Worm (Caenorhabditis elegans) whole organism, L4 larva: ENCODE measurements around the gene C33G8.2.

ENCODE experiments used
- F37D6.2 ChIP-seq: sonication (generic microtip); optimal IDR thresholded peaks from 2 replicates; lab custom pipeline; 2016; ENCODE audit warnings: mild to moderate bottlenecking, missing genetic modification characterization, missing compliant biosample characterization
- F44E2.7 ChIP-seq: fragments of 200-800 bp; sonication (Bioruptor generic); IDR thresholded peaks from 2 replicates; pipeline ENCODE4 v2.1.2; 2022; ENCODE audit warnings: missing genetic modification characterization, missing compliant biosample characterization
- F49E8.2 ChIP-seq: sonication (generic microtip); optimal IDR thresholded peaks from 2 replicates; lab custom pipeline; 2016; ENCODE audit warnings: missing compliant biosample characterization, mild to moderate bottlenecking, missing genetic modification characterization, borderline replicate concordance
- T26A8.4 ChIP-seq: fragments of 200-800 bp; sonication (Bioruptor generic); IDR thresholded peaks from 2 replicates; pipeline ENCODE4 v1.3.6; 2022; ENCODE audit warnings: missing genetic modification characterization, missing compliant biosample characterization
- Y105C5A.15 ChIP-seq: fragments of 200-800 bp; sonication (Bioruptor generic); IDR thresholded peaks from 2 replicates; pipeline ENCODE4 v1.3.6; 2022; ENCODE audit warnings: missing genetic modification characterization, missing compliant biosample characterization
- Y48G9A.11 ChIP-seq: fragments of 200-800 bp; sonication (Bioruptor generic); IDR thresholded peaks from 2 replicates; pipeline ENCODE4 v1.3.6; 2022; ENCODE audit warnings: missing genetic modification reagents, missing genetic modification characterization, missing compliant biosample characterization
- Y5F2A.4 ChIP-seq: fragments of 200-800 bp; sonication (Bioruptor generic); optimal IDR thresholded peaks from 2 replicates; lab custom pipeline; 2018; ENCODE audit warnings: mild to moderate bottlenecking, missing genetic modification characterization, missing compliant biosample characterization
- Y75B8A.6 ChIP-seq: fragments of 200-800 bp; sonication (Bioruptor generic); IDR thresholded peaks from 2 replicates; pipeline ENCODE4 v1.3.6; 2022; ENCODE audit warnings: missing genetic modification reagents, missing genetic modification characterization, missing compliant biosample characterization
- aha-1 ChIP-seq: fragments of 150-350 bp; peaks from one replicate; lab custom pipeline; 2014; ENCODE audit warnings: missing biosample characterization, missing genetic modification characterization
- aly-2 ChIP-seq: sonication (generic microtip); optimal IDR thresholded peaks from 2 replicates; lab custom pipeline; 2018; ENCODE audit warnings: missing biosample characterization, missing genetic modification characterization
- arid-1 ChIP-seq: fragments of 200-800 bp; sonication (Bioruptor generic); conservative IDR thresholded peaks from 2 replicates; pipeline ENCODE4 v1.3.6; 2022; ENCODE audit warnings: missing genetic modification reagents, missing genetic modification characterization, missing compliant biosample characterization
- ceh-20 ChIP-seq: fragments of 200-800 bp; sonication (Bioruptor generic); IDR thresholded peaks from 2 replicates; pipeline ENCODE4 v1.3.6; 2022; ENCODE audit warnings: missing genetic modification reagents, missing genetic modification characterization, missing compliant biosample characterization
- ceh-32 ChIP-seq: sonication (generic microtip); optimal IDR thresholded peaks from 2 replicates; lab custom pipeline; 2016; ENCODE audit warnings: mild to moderate bottlenecking, missing genetic modification characterization, missing compliant biosample characterization; ENCODE audit not compliant: poor library complexity
- ceh-44 ChIP-seq: fragments of 200-800 bp; sonication (Bioruptor generic); IDR thresholded peaks from 2 replicates; pipeline ENCODE4 v1.3.6; 2022; ENCODE audit warnings: missing genetic modification reagents, missing genetic modification characterization, missing compliant biosample characterization
- ceh-62 ChIP-seq: sonication (generic microtip); optimal IDR thresholded peaks from 2 replicates; lab custom pipeline; 2017; ENCODE audit warnings: missing biosample characterization, missing genetic modification characterization
- daf-16 ChIP-seq, 3 experiments: sonication (generic microtip); optimal IDR thresholded peaks; 2 replicates each; lab custom pipeline; 2016 to 2017; ENCODE audit warnings: missing genetic modification characterization in 3 of 3, missing genetic modification reagents in 3 of 3, mild to moderate bottlenecking in 2 of 3, missing compliant biosample characterization in 2 of 3, missing biosample characterization in 1 of 3, moderate library complexity in 1 of 3
- egl-27 ChIP-seq: sonication (generic microtip); optimal IDR thresholded peaks from 3 replicates; lab custom pipeline; 2017; ENCODE audit warnings: missing biosample characterization, missing genetic modification reagents, missing genetic modification characterization
- hlh-30 ChIP-seq: sonication (generic microtip); optimal IDR thresholded peaks from 2 replicates; lab custom pipeline; 2017; ENCODE audit warnings: antibody characterized with exemption, mild to moderate bottlenecking, missing genetic modification characterization, missing compliant biosample characterization; ENCODE audit not compliant: insufficient read depth
- hmg-1.1 ChIP-seq: fragments of 200-800 bp; sonication (Bioruptor generic); IDR thresholded peaks from 2 replicates; pipeline ENCODE4 v1.3.6; 2022; ENCODE audit warnings: missing genetic modification reagents, missing genetic modification characterization, missing compliant biosample characterization
- lim-7 ChIP-seq: fragments of 200-800 bp; sonication (Bioruptor generic); IDR thresholded peaks from 2 replicates; pipeline ENCODE4 v1.3.6; 2022; ENCODE audit warnings: missing genetic modification characterization, missing compliant biosample characterization
- lin-1 ChIP-seq: fragments of 200-800 bp; sonication (Bioruptor generic); IDR thresholded peaks from 2 replicates; pipeline ENCODE4 v1.3.6; 2022; ENCODE audit warnings: missing genetic modification reagents, missing genetic modification characterization, missing compliant biosample characterization
- lin-39 ChIP-seq: fragments of 150-350 bp; optimal IDR thresholded peaks from 2 replicates; lab custom pipeline; 2014; ENCODE audit warnings: missing biosample characterization, missing genetic modification reagents, missing genetic modification characterization
- lir-3 ChIP-seq: sonication (generic microtip); optimal IDR thresholded peaks from 2 replicates; lab custom pipeline; 2016; ENCODE audit warnings: mild to moderate bottlenecking, missing genetic modification characterization, missing compliant biosample characterization
- madf-5 ChIP-seq, 2 experiments: fragments of 200-800 bp; sonication (Bioruptor generic); IDR thresholded peaks; 2 replicates each; pipeline ENCODE4 v1.3.6; 2022; ENCODE audit warnings: missing compliant biosample characterization in 2 of 2, missing genetic modification characterization in 2 of 2
- mxl-2 ChIP-seq: fragments of 200-800 bp; sonication (Bioruptor generic); conservative IDR thresholded peaks from 2 replicates; pipeline ENCODE4 v1.3.6; 2022; ENCODE audit warnings: missing genetic modification reagents, missing genetic modification characterization, missing compliant biosample characterization
- nhr-10 ChIP-seq: fragments of 150-350 bp; optimal IDR thresholded peaks from 2 replicates; lab custom pipeline; 2014; ENCODE audit warnings: missing biosample characterization, missing genetic modification characterization
- nhr-111 ChIP-seq: fragments of 200-800 bp; sonication (Bioruptor generic); optimal IDR thresholded peaks from 2 replicates; lab custom pipeline; 2018; ENCODE audit warnings: mild to moderate bottlenecking, missing genetic modification characterization, missing compliant biosample characterization
- nhr-237 ChIP-seq: sonication (generic microtip); optimal IDR thresholded peaks from 2 replicates; lab custom pipeline; 2017; ENCODE audit warnings: missing biosample characterization, missing genetic modification characterization
- nhr-42 ChIP-seq: fragments of 200-800 bp; sonication (Bioruptor generic); IDR thresholded peaks from 2 replicates; pipeline ENCODE4 v1.3.6; 2022; ENCODE audit warnings: missing genetic modification characterization, missing compliant biosample characterization
- nhr-6 ChIP-seq: fragments of 150-350 bp; optimal IDR thresholded peaks from 2 replicates; lab custom pipeline; 2014; ENCODE audit warnings: missing biosample characterization, missing genetic modification characterization
- nhr-76 ChIP-seq: fragments of 150-350 bp; optimal IDR thresholded peaks from 2 replicates; lab custom pipeline; 2014; ENCODE audit warnings: missing biosample characterization, missing genetic modification characterization
- php-3 ChIP-seq: fragments of 200-800 bp; sonication (Bioruptor generic); IDR thresholded peaks from 2 replicates; pipeline ENCODE4 v1.3.6; 2022; ENCODE audit warnings: missing genetic modification reagents, missing genetic modification characterization, missing compliant biosample characterization
- pqm-1 ChIP-seq: sonication (generic microtip); optimal IDR thresholded peaks from 2 replicates; lab custom pipeline; 2017; ENCODE audit warnings: missing biosample characterization, missing genetic modification characterization
- snpc-1.2 ChIP-seq: fragments of 200-800 bp; sonication (Bioruptor generic); IDR thresholded peaks from 2 replicates; pipeline ENCODE4 v1.3.6; 2022; ENCODE audit warnings: missing genetic modification reagents, missing genetic modification characterization, missing compliant biosample characterization
- tra-1 ChIP-seq: fragments of 200-800 bp; sonication (Bioruptor generic); IDR thresholded peaks from 2 replicates; pipeline ENCODE4 v1.3.6; 2022; ENCODE audit warnings: missing genetic modification reagents, missing genetic modification characterization, missing compliant biosample characterization
- unc-130 ChIP-seq: sonication (generic microtip); optimal IDR thresholded peaks from 2 replicates; lab custom pipeline; 2016; ENCODE audit warnings: missing genetic modification reagents, missing genetic modification characterization, missing compliant biosample characterization
- unc-62 ChIP-seq, 3 experiments: fragments of 150-350 bp in 1 of 3; sonication (generic microtip); optimal IDR thresholded peaks in 2 of 3; peaks in 1 of 3; 1 replicate in 1 of 3; 2 replicates in 2 of 3; lab custom pipeline; 2014 to 2017; ENCODE audit warnings: missing biosample characterization in 3 of 3, missing genetic modification characterization in 3 of 3, missing genetic modification reagents in 3 of 3, missing genotype in 1 of 3

C33G8.2 gene

DNA sequence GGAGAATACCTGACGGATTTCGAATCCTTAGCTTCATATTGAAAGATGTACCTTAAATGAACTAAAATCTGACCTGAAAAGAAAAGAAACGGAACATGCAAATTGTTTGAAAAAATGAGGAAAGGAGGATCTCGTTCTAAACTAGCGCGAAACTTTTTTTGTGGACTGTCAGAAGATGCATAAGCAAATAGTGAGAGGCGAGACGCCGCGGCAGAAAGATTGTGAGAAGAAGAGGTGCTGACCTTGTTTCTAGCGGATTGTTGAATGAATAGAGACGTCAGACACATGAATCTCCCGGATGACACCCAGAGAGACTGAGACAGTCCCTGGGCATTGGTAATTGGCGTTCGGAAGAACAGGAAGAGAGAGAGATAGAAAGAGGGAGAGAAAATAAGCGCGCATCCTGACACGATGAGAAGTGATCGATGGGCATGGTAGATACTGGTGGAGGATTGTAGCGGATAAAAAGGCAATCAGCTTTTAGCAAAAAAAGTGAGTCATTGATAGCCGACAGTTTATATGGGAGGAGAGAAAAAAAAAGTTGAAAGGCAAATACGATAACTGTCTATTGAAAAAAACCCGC, 39.5 kb upstream of the C33G8.2 start, which contains the start of gene ptr-15 (continued):
- TF ChIP-seq tra-1 (GFP tag; lab: Robert Waterston, UW) (no peak), ceh-62 (tag; lab: Kevin White, UChicago) (no peak), arid-1 (GFP tag; lab: Robert Waterston, UW) (no peak), nhr-111 (no peak), unc-130 (GFP tag; lab: Kevin White, UChicago) (no peak), ceh-44 (no peak)

DNA sequence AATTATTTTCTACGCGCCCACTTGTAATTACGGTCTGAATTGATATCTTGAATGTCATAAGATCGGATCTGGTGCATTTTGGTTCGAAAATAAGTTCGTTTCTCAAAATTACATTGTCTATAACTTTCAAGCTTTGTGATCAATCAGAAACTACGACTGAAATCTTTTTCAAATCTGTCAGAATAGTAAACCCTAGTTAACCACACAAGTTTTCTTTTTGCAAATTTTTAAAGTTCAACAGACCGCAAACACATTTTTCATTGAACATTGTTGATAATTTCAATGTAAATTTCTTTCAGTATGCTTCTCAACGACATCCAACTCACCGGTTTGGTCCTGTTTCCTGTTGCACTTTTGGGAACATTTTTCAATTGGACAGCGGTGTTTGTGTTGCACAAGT, 38.0 kb upstream of the C33G8.2 start, which contains the start of gene srx-59:
TSS of gene srx-59 (plus strand) at position 301 of the 400 bp plus-strand sequence.
- no peak for TF ChIP-seq nhr-10 (tag; lab: Kevin White, UChicago)
- peak in 1 of 2 experiments; percentile 19 for TF ChIP-seq unc-62 (GFP tag; optimal IDR thresholded peaks at IDR 0.05 in 1 of 2; lab: Kevin White, UChicago)
- TF ChIP-seq unc-62 (tag; optimal IDR thresholded peaks at IDR 0.05; lab: Kevin White, UChicago): no peak

DNA sequence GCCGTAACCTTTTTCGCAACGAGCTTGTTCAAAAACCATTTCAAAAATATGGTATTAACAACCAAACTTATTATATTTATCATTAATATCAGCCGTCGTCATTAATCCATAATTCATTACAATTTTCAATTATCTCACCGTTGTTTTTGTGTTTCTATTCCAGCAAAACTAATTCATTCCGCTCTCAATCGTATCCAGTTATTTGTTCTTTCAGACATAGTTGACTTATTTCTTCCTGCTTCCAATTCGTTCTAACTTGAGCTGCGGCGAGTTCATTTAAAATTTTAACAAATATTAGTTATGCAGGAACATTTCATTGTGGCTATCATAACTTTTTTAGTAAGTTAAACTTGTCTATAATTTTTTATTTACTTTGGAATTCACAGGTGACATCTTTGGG, 33.5 kb upstream of the C33G8.2 start, which contains the start of gene srx-16:
TSS of gene srx-16 (plus strand) at position 301 of the 400 bp plus-strand sequence.
- TF ChIP-seq mxl-2: no peak
- peak in 1 of 2 experiments; percentile 32 for TF ChIP-seq unc-62 (GFP tag; optimal IDR thresholded peaks at IDR 0.05 in 1 of 2; lab: Kevin White, UChicago)
- TF ChIP-seq unc-62 (tag; optimal IDR thresholded peaks at IDR 0.05; lab: Kevin White, UChicago): no peak

DNA sequence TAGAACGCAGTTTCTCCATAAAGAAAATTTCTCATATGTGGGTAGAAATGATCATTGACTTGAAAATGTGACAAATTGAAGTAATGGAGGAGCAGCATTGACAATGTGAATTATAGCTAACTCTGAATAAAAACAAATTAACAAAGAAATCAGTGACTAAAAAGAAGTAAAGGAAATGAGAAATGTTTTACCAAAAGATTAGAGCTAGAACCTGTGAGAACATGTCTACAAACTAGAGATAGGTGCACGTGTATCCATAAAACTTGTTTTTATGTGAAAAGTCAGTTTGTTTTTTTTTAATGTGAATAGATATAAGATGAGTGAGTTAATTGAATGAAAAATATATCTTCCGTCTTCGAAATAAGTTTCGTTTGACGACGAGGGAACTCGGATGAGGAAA, 30.5 kb upstream of the C33G8.2 start, which contains the start of gene sre-12:
TSS of gene sre-12 (minus strand) at position 101 of the 400 bp plus-strand sequence.
- TF ChIP-seq Y5F2A.4 (GFP tag; lab: Kevin White, UChicago) (no peak), madf-5 (GFP tag; IDR thresholded peaks at IDR 0.05; lab: Robert Waterston, UW) (no peak), daf-16 (GFP tag; optimal IDR thresholded peaks at IDR 0.05; lab: Kevin White, UChicago) (no peak), daf-16 (tag; optimal IDR thresholded peaks at IDR 0.05; lab: Kevin White, UChicago) (no peak), php-3 (GFP tag; lab: Robert Waterston, UW) (no peak), aha-1 (tag; lab: Kevin White, UChicago) (no peak), Y75B8A.6 (GFP tag; lab: Robert Waterston, UW) (no peak), nhr-76 (tag; lab: Kevin White, UChicago) (no peak)

DNA sequence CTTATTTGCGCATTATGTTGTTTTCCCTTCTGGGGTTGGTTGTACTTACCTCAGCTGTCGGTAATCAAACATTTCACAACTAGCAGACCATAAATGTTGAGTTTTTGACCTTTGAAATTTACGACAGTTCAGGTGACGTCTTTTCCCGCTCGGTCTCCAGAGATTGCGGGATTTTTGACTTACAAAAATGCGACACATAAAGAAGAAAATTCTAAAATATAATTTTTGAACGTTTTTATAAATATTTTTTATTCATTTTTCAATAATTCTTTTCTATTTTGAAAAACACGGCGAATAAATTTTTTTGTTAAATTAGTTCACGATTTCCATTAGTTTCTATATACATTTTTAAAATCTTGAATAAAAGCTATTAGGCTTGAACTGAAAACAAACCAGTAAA, 26.7 kb upstream of the C33G8.2 start, which contains the start of gene nhr-161:
TSS of gene nhr-161 (minus strand) at position 101 of the 400 bp plus-strand sequence.
- no peak for TF ChIP-seq lir-3
- no peak for TF ChIP-seq T26A8.4 (GFP tag; lab: Robert Waterston, UW)
- TF ChIP-seq lin-39 (tag; lab: Kevin White, UChicago): no peak
- TF ChIP-seq nhr-237: no peak
- TF ChIP-seq hmg-1.1 (GFP tag; lab: Robert Waterston, UW): no peak
- TF ChIP-seq snpc-1.2 (GFP tag; lab: Robert Waterston, UW): no peak
- TF ChIP-seq Y48G9A.11: no peak
- TF ChIP-seq Y105C5A.15 (GFP tag; lab: Robert Waterston, UW): no peak
- TF ChIP-seq nhr-76 (tag; lab: Kevin White, UChicago): no peak
- no peak for TF ChIP-seq ceh-32 (tag; lab: Kevin White, UChicago)

DNA sequence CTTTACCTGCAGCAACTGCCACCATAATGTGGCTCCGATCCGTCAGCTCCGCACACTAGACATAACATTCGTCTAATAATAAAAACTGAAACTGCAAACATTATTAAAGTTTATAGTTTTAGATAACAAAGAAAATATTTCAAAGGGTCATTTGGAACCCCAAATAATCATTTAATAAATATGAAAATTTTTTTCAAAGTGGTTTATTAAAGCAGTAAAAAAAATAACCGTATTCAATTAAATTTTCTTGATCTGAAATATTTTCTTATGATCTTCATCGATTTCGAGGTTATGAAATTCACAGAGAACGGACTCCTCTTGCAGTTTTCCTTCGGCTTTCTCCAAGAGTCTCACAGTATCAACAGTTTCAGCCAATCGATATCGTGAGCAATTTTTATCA, 23.6 kb upstream of the C33G8.2 start, which contains the start of gene nhr-163:
TSS of gene nhr-163 (minus strand) at position 101 of the 400 bp plus-strand sequence.
- TF ChIP-seq lin-1 (GFP tag; lab: Robert Waterston, UW) (no peak), madf-5 (GFP tag; IDR thresholded peaks at IDR 0.05; lab: Robert Waterston, UW) (no peak), mxl-2 (no peak), aha-1 (tag; lab: Kevin White, UChicago) (no peak), F44E2.7 (GFP tag; lab: Robert Waterston, UW) (no peak), F49E8.2 (tag; lab: Kevin White, UChicago) (no peak), nhr-6 (no peak), ceh-20 (GFP tag; lab: Robert Waterston, UW) (no peak), nhr-42 (GFP tag; lab: Robert Waterston, UW) (no peak), nhr-111 (no peak), egl-27 (tag; lab: Kevin White, UChicago) (no peak), aly-2 (tag; lab: Kevin White, UChicago) (no peak), lim-7 (GFP tag; lab: Robert Waterston, UW) (no peak), F37D6.2 (tag; lab: Kevin White, UChicago) (no peak), pqm-1 (no peak), unc-130 (GFP tag; lab: Kevin White, UChicago) (no peak), hlh-30 (tag; lab: Kevin White, UChicago) (no peak)
